Fruit fly (Drosophila melanogaster) whole organism, embryonic: ENCODE results near the gene SmE.

Experiments used
- Atf-2 ChIP-seq: fragments of 200-800 bp; sonication (Bioruptor generic); optimal IDR thresholded peaks from 2 replicates; lab custom pipeline; 2016; ENCODE audit warnings: missing biosample characterization, missing genetic modification characterization
- CG1024 ChIP-seq: fragments of 200-800 bp; sonication (Bioruptor generic); IDR thresholded peaks from 2 replicates; pipeline ENCODE4 v1.3.6; 2022; ENCODE audit warnings: missing biosample characterization, missing genetic modification characterization
- CG10366 ChIP-seq: fragments of 200-800 bp; sonication (Bioruptor generic); IDR thresholded peaks from 2 replicates; pipeline ENCODE4 v1.3.6; 2022; ENCODE audit warnings: missing biosample characterization, missing genetic modification characterization
- CG10431 ChIP-seq: fragments of 200-800 bp; sonication (Bioruptor generic); optimal IDR thresholded peaks from 3 replicates; lab custom pipeline; 2018; ENCODE audit warnings: missing biosample characterization, mild to moderate bottlenecking, missing genetic modification characterization
- CG11093 ChIP-seq: fragments of 200-800 bp; sonication (Bioruptor generic); IDR thresholded peaks from 3 replicates; pipeline ENCODE4 v1.3.6; 2022; ENCODE audit warnings: missing biosample characterization, missing genetic modification characterization
- CG11723 ChIP-seq: fragments of 200-800 bp; sonication (Bioruptor generic); optimal IDR thresholded peaks from 2 replicates; lab custom pipeline; 2017; ENCODE audit warnings: missing biosample characterization, mild to moderate bottlenecking, missing genetic modification characterization
- CG12219 ChIP-seq: fragments of 200-800 bp; sonication (Bioruptor generic); optimal IDR thresholded peaks from 3 replicates; lab custom pipeline; 2018; ENCODE audit warnings: missing biosample characterization, mild to moderate bottlenecking, missing genetic modification characterization
- CG12299 ChIP-seq: fragments of 200-800 bp; sonication (Bioruptor generic); optimal IDR thresholded peaks from 2 replicates; lab custom pipeline; 2018; ENCODE audit warnings: missing biosample characterization, mild to moderate bottlenecking, missing genetic modification characterization
- CG12744 ChIP-seq: fragments of 200-800 bp; sonication (Bioruptor generic); optimal IDR thresholded peaks from 2 replicates; lab custom pipeline; 2016; ENCODE audit warnings: missing biosample characterization, missing genetic modification characterization
- CG13424 ChIP-seq: fragments of 200-800 bp; sonication (Bioruptor generic); optimal IDR thresholded peaks from 2 replicates; lab custom pipeline; 2019; ENCODE audit warnings: missing biosample characterization, mild to moderate bottlenecking, missing genetic modification characterization, moderate library complexity
- CG17328 ChIP-seq: fragments of 200-800 bp; sonication (Bioruptor generic); IDR thresholded peaks from 2 replicates; pipeline ENCODE4 v1.3.6; 2022; ENCODE audit warnings: missing biosample characterization, missing genetic modification characterization
- CG17361 ChIP-seq: fragments of 200-800 bp; sonication (Bioruptor generic); IDR thresholded peaks from 3 replicates; pipeline ENCODE4 v1.3.6; 2022; ENCODE audit warnings: missing biosample characterization, missing genetic modification characterization
- CG17612 ChIP-seq: fragments of 200-800 bp; sonication (Bioruptor generic); IDR thresholded peaks from 2 replicates; pipeline ENCODE4 v1.3.6; 2022; ENCODE audit warnings: missing biosample characterization, missing genetic modification characterization
- CG18599 ChIP-seq: fragments of 200-800 bp; sonication (Bioruptor generic); optimal IDR thresholded peaks from 3 replicates; lab custom pipeline; 2017; ENCODE audit warnings: missing biosample characterization, missing genetic modification characterization, mild to moderate bottlenecking, moderate library complexity, missing genetic modification reagents
- CG2199 ChIP-seq: fragments of 200-800 bp; sonication (Bioruptor generic); IDR thresholded peaks from 3 replicates; pipeline ENCODE4 v1.3.6; 2022; ENCODE audit warnings: missing biosample characterization, missing genetic modification characterization
- CG31365 ChIP-seq: fragments of 200-800 bp; sonication (Bioruptor generic); optimal IDR thresholded peaks from 2 replicates; lab custom pipeline; 2018; ENCODE audit warnings: missing biosample characterization, mild to moderate bottlenecking, missing genetic modification characterization
- CG4730 ChIP-seq: fragments of 200-800 bp; sonication (Bioruptor generic); IDR thresholded peaks from 2 replicates; pipeline ENCODE4 v1.3.6; 2022; ENCODE audit warnings: missing biosample characterization, missing genetic modification characterization
- CG6813 ChIP-seq: fragments of 200-800 bp; sonication (Bioruptor generic); optimal IDR thresholded peaks from 2 replicates; lab custom pipeline; 2017; ENCODE audit warnings: missing biosample characterization, missing genetic modification characterization, mild to moderate bottlenecking, moderate library complexity, missing genetic modification reagents
- CG7786 ChIP-seq: fragments of 200-800 bp; sonication (Bioruptor generic); optimal IDR thresholded peaks from 2 replicates; lab custom pipeline; 2016; ENCODE audit warnings: missing biosample characterization, missing genetic modification characterization
- CG9215 ChIP-seq: fragments of 200-800 bp; sonication (Bioruptor generic); IDR thresholded peaks from 2 replicates; pipeline ENCODE4 v1.3.6; 2022; ENCODE audit warnings: missing biosample characterization, missing genetic modification characterization
- CG9876 ChIP-seq: fragments of 200-800 bp; sonication (Bioruptor generic); optimal IDR thresholded peaks from 2 replicates; lab custom pipeline; 2016; ENCODE audit warnings: missing biosample characterization, missing genetic modification characterization
- Dip3 ChIP-seq: fragments of 200-800 bp; sonication (Bioruptor generic); optimal IDR thresholded peaks from 3 replicates; lab custom pipeline; 2016; ENCODE audit warnings: missing biosample characterization, missing genetic modification characterization
- Drgx ChIP-seq: fragments of 200-800 bp; sonication (Bioruptor generic); IDR thresholded peaks from 2 replicates; pipeline ENCODE4 v1.3.6; 2022; ENCODE audit warnings: missing biosample characterization, missing genetic modification characterization
- E2f2 ChIP-seq: fragments of 200-800 bp; sonication (Bioruptor generic); IDR thresholded peaks from 2 replicates; pipeline ENCODE4 v1.3.6; 2022; ENCODE audit warnings: missing biosample characterization, missing genetic modification characterization
- HmgD ChIP-seq: fragments of 200-800 bp; sonication (Bioruptor generic); optimal IDR thresholded peaks from 3 replicates; lab custom pipeline; 2016; ENCODE audit warnings: missing biosample characterization, missing genetic modification characterization
- Lpt ChIP-seq: fragments of >200 bp; optimal IDR thresholded peaks from 2 replicates; lab custom pipeline; 2018; ENCODE audit warnings: missing biosample characterization, missing genetic modification characterization
- Neu2 ChIP-seq: fragments of 200-800 bp; sonication (Bioruptor generic); optimal IDR thresholded peaks from 3 replicates; lab custom pipeline; 2016; ENCODE audit warnings: missing biosample characterization, missing genetic modification characterization, borderline replicate concordance
- Oaz ChIP-seq: fragments of 200-800 bp; sonication (Bioruptor generic); IDR thresholded peaks from 2 replicates; pipeline ENCODE4 v1.3.6; 2022; ENCODE audit warnings: missing biosample characterization, missing genetic modification characterization
- Opbp ChIP-seq: fragments of 200-800 bp; sonication (Bioruptor generic); IDR thresholded peaks from 3 replicates; pipeline ENCODE4 v1.3.6; 2022; ENCODE audit warnings: missing biosample characterization, missing genetic modification characterization; ENCODE audit not compliant: partially characterized antibody
- Optix ChIP-seq: fragments of 200-800 bp; sonication (Bioruptor generic); IDR thresholded peaks from 3 replicates; pipeline ENCODE4 v1.3.6; 2022; ENCODE audit warnings: missing biosample characterization, missing genetic modification characterization
- Pdp1 ChIP-seq, 2 experiments: fragments of 200-800 bp; sonication (Bioruptor generic); optimal IDR thresholded peaks; 3 replicates each; lab custom pipeline; 2016; ENCODE audit warnings: missing biosample characterization in 2 of 2, missing genetic modification characterization in 2 of 2, mild to moderate bottlenecking in 1 of 2, moderate library complexity in 1 of 2
- Ravus ChIP-seq: fragments of 200-800 bp; sonication (Bioruptor generic); IDR thresholded peaks from 2 replicates; pipeline ENCODE4 v1.3.6; 2022; ENCODE audit warnings: missing biosample characterization, missing genetic modification characterization
- Sin3A ChIP-seq: fragments of >200 bp; optimal IDR thresholded peaks from 2 replicates; lab custom pipeline; 2018
- bigmax ChIP-seq: fragments of 200-800 bp; sonication (Bioruptor generic); optimal IDR thresholded peaks from 2 replicates; lab custom pipeline; 2018; ENCODE audit warnings: missing biosample characterization, mild to moderate bottlenecking, missing genetic modification characterization
- bsh ChIP-seq, 2 experiments: fragments of 200-800 bp; sonication (Bioruptor generic); optimal IDR thresholded peaks; 2 replicates each; lab custom pipeline; 2017 to 2018; ENCODE audit warnings: mild to moderate bottlenecking in 2 of 2, missing biosample characterization in 2 of 2, missing genetic modification characterization in 2 of 2, moderate library complexity in 1 of 2
- dmrt11E ChIP-seq: fragments of 200-800 bp; sonication (Bioruptor generic); optimal IDR thresholded peaks from 3 replicates; lab custom pipeline; 2018; ENCODE audit warnings: missing biosample characterization, mild to moderate bottlenecking, missing genetic modification characterization, moderate library complexity
- en ChIP-seq: fragments of 200-800 bp; sonication (Bioruptor generic); optimal IDR thresholded peaks from 2 replicates; lab custom pipeline; 2016; ENCODE audit warnings: missing biosample characterization, missing genetic modification characterization
- exex ChIP-seq: fragments of 200-800 bp; sonication (Bioruptor generic); optimal IDR thresholded peaks from 4 replicates; lab custom pipeline; 2018; ENCODE audit warnings: missing biosample characterization, mild to moderate bottlenecking, missing genetic modification characterization, moderate library complexity
- eyg ChIP-seq: fragments of 200-800 bp; sonication (Bioruptor generic); optimal IDR thresholded peaks from 3 replicates; lab custom pipeline; 2016; ENCODE audit warnings: missing biosample characterization, missing genetic modification characterization
- fru ChIP-seq: fragments of >200 bp; optimal IDR thresholded peaks from 2 replicates; lab custom pipeline; 2017
- gcm2 ChIP-seq: fragments of 200-800 bp; sonication (Bioruptor generic); optimal IDR thresholded peaks from 2 replicates; lab custom pipeline; 2016; ENCODE audit warnings: missing biosample characterization, missing genetic modification characterization
- hbn ChIP-seq: fragments of 200-800 bp; sonication (Bioruptor generic); IDR thresholded peaks from 2 replicates; pipeline ENCODE4 v1.3.6; 2022; ENCODE audit warnings: missing biosample characterization, missing genetic modification characterization; ENCODE audit not compliant: partially characterized antibody
- nmo ChIP-seq: fragments of 200-800 bp; sonication (Bioruptor generic); optimal IDR thresholded peaks from 2 replicates; lab custom pipeline; 2018; ENCODE audit warnings: missing biosample characterization, mild to moderate bottlenecking, missing genetic modification characterization, moderate library complexity
- otp ChIP-seq: fragments of 200-800 bp; sonication (Bioruptor generic); IDR thresholded peaks from 3 replicates; pipeline ENCODE4, ENCODE4 v1.3.6; 2022; ENCODE audit warnings: missing biosample characterization, missing genetic modification characterization
- pfk ChIP-seq: fragments of 200-800 bp; sonication (Bioruptor generic); optimal IDR thresholded peaks from 2 replicates; lab custom pipeline; 2018; ENCODE audit warnings: missing biosample characterization, mild to moderate bottlenecking, missing genetic modification characterization, moderate library complexity
- ranshi ChIP-seq: fragments of 200-800 bp; sonication (Bioruptor generic); IDR thresholded peaks from 2 replicates; pipeline ENCODE4 v1.3.6; 2022; ENCODE audit warnings: missing biosample characterization, missing genetic modification characterization
- row ChIP-seq: fragments of 200-800 bp; sonication (Bioruptor generic); IDR thresholded peaks from 3 replicates; pipeline ENCODE4 v1.3.6; 2022; ENCODE audit warnings: missing biosample characterization, missing genetic modification characterization
- sens ChIP-seq: fragments of 200-800 bp; sonication (Bioruptor generic); peaks from one replicate; lab custom pipeline; 2016; ENCODE audit warnings: missing biosample characterization, missing genetic modification characterization
- so ChIP-seq: fragments of 200-800 bp; sonication (Bioruptor generic); IDR thresholded peaks from 3 replicates; pipeline ENCODE4 v1.3.6; 2022; ENCODE audit warnings: missing biosample characterization, missing genetic modification characterization
- sqz ChIP-seq: fragments of 200-800 bp; sonication (Bioruptor generic); optimal IDR thresholded peaks from 3 replicates; lab custom pipeline; 2018; ENCODE audit warnings: missing biosample characterization, mild to moderate bottlenecking, missing genetic modification characterization
- tin ChIP-seq: fragments of 200-800 bp; sonication (Bioruptor generic); optimal IDR thresholded peaks from 3 replicates; lab custom pipeline; 2016; ENCODE audit warnings: missing biosample characterization, missing genetic modification characterization
- tup ChIP-seq: fragments of 200-800 bp; sonication (Bioruptor generic); optimal IDR thresholded peaks from 2 replicates; lab custom pipeline; 2016; ENCODE audit warnings: missing biosample characterization, mild to moderate bottlenecking, missing genetic modification characterization, moderate library complexity
- wek ChIP-seq: fragments of 200-800 bp; sonication (Bioruptor generic); optimal IDR thresholded peaks from 3 replicates; lab custom pipeline; 2018; ENCODE audit warnings: missing biosample characterization, mild to moderate bottlenecking, missing genetic modification characterization, moderate library complexity
- yki ChIP-seq: fragments of >200 bp; optimal IDR thresholded peaks from 3 replicates; lab custom pipeline; 2018

Gene SmE

dm6 chr2L:7875676-7876075, 9.6 kb downstream of the SmE start (continued):
- TF ChIP-seq eyg (no peak), yki (lab: Kevin White, UChicago) (no peak), dmrt11E (tag; lab: Kevin White, UChicago) (peak; percentile 13), CG17612 (GFP tag; lab: Robert Waterston, UW) (no peak), Atf-2 (GFP tag; lab: Kevin White, UChicago) (no peak), tin (GFP tag; lab: Kevin White, UChicago) (no peak), CG10366 (GFP tag; lab: Robert Waterston, UW) (no peak), row (GFP tag; lab: Robert Waterston, UW) (peak; percentile 54), pfk (no peak), CG7786 (no peak), nmo (GFP tag; lab: Kevin White, UChicago) (no peak), CG9876 (no peak), wek (GFP tag; lab: Kevin White, UChicago) (no peak), exex (tag; lab: Kevin White, UChicago) (no peak), CG17361 (GFP tag; lab: Robert Waterston, UW) (no peak), sqz (no peak), Ravus (GFP tag; lab: Robert Waterston, UW) (no peak), CG18599 (GFP tag; lab: Kevin White, UChicago) (peak; percentile 5), so (GFP tag; lab: Robert Waterston, UW) (no peak), E2f2 (no peak), Neu2 (GFP tag; lab: Kevin White, UChicago) (no peak), Pdp1 (GFP tag; optimal IDR thresholded peaks at IDR 0.05; lab: Kevin White, UChicago) (no peak), Dip3 (GFP tag; lab: Kevin White, UChicago) (no peak), Optix (GFP tag; lab: Robert Waterston, UW) (no peak), CG31365 (no peak), Opbp (GFP tag; lab: Robert Waterston, UW) (no peak), bigmax (GFP tag; lab: Kevin White, UChicago) (no peak), CG6813 (GFP tag; lab: Kevin White, UChicago) (no peak), HmgD (no peak), bsh (GFP tag; optimal IDR thresholded peaks at IDR 0.05; lab: Kevin White, UChicago) (peak in 1 of 2 experiments; percentile 10), fru (lab: Kevin White, UChicago) (no peak), sens (GFP tag; lab: Kevin White, UChicago) (no peak), CG4730 (GFP tag; lab: Robert Waterston, UW) (no peak), Oaz (0 out of 2 replicates have a peak, but pooled peaks have one; percentile 6), gcm2 (GFP tag; lab: Kevin White, UChicago) (no peak), CG2199 (GFP tag; lab: Robert Waterston, UW) (no peak), Lpt (GFP tag; lab: Kevin White, UChicago) (no peak), CG12744 (GFP tag; lab: Kevin White, UChicago) (no peak), CG11723 (GFP tag; lab: Kevin White, UChicago) (no peak), tup (GFP tag; lab: Kevin White, UChicago) (no peak), CG1024 (GFP tag; lab: Robert Waterston, UW) (no peak), Drgx (GFP tag; lab: Robert Waterston, UW) (no peak), en (no peak), CG10431 (GFP tag; lab: Kevin White, UChicago) (no peak), Sin3A (lab: Kevin White, UChicago) (no peak), ranshi (GFP tag; lab: Robert Waterston, UW) (peak; percentile 51; the same call in 1 of the 2 replicates), CG11093 (GFP tag; lab: Robert Waterston, UW) (no peak), CG12299 (no peak), CG17328 (GFP tag; lab: Robert Waterston, UW) (no peak), otp (GFP tag; lab: Robert Waterston, UW) (0 out of 3 replicates have a peak, but pooled peaks have one; percentile 18), CG13424 (tag; lab: Kevin White, UChicago) (no peak), CG9215 (GFP tag; lab: Robert Waterston, UW) (no peak), hbn (GFP tag; lab: Robert Waterston, UW) (no peak), CG12219 (no peak)
